Worm (Caenorhabditis elegans): Measurements from ENCODE around the gene R05H5.3.

R05H5.3 gene

ce11 chrII:10197091-10197675, at the start of gene R05H5.3 (continued):
- TF ChIP-seq ztf-18 (tag; optimal IDR thresholded peaks at IDR 0.05): peak; percentile 58
- no peak for TF ChIP-seq mel-28 (tag; optimal IDR thresholded peaks at IDR 0.05; ENCODE audit: borderline replicate concordance)
- no peak for TF ChIP-seq F57C9.4 (tag; optimal IDR thresholded peaks at IDR 0.05)
- TF ChIP-seq sptf-2 (GFP tag; optimal IDR thresholded peaks at IDR 0.05): no peak
- peak; percentile 49; the same call in 1 of the 2 replicates for TF ChIP-seq attf-6 (GFP tag; IDR thresholded peaks at IDR 0.05)
- peak; percentile 64 for TF ChIP-seq egrh-3 (GFP tag; IDR thresholded peaks at IDR 0.05)
- peak; percentile 91 for TF ChIP-seq dpl-1 (GFP tag; optimal IDR thresholded peaks at IDR 0.05)
- TF ChIP-seq rec-8 (tag; optimal IDR thresholded peaks at IDR 0.05): peak in 1 of 2 experiments; percentile 14
- no peak for TF ChIP-seq zfh-2 (GFP tag; conservative IDR thresholded peaks at IDR 0.05)
- TF ChIP-seq D2030.7 (GFP tag; IDR thresholded peaks at IDR 0.05): peak; percentile 96
- peak; percentile 76 for TF ChIP-seq attf-5 (GFP tag; optimal IDR thresholded peaks at IDR 0.05)
- TF ChIP-seq repo-1 (tag; optimal IDR thresholded peaks at IDR 0.05): no peak
- TF ChIP-seq somi-1 (GFP tag; optimal IDR thresholded peaks at IDR 0.05): no peak
- peak; percentile 31; the same call in 1 of the 2 replicates for TF ChIP-seq ekl-4 (GFP tag; IDR thresholded peaks at IDR 0.05)
- TF ChIP-seq madf-10 (tag; optimal IDR thresholded peaks at IDR 0.05): peak; percentile 40
- TF ChIP-seq Y53F4B.3 (GFP tag; IDR thresholded peaks at IDR 0.05): no peak
- no peak for TF ChIP-seq F57A8.1 (GFP tag; optimal IDR thresholded peaks at IDR 0.05)
- no peak for TF ChIP-seq lsy-27 (tag; optimal IDR thresholded peaks at IDR 0.05; ENCODE audit: borderline replicate concordance, insufficient read depth)
- TF ChIP-seq tlf-1 (GFP tag; optimal IDR thresholded peaks at IDR 0.05): peak; percentile 58
- TF ChIP-seq tbp1 (GFP tag; optimal IDR thresholded peaks at IDR 0.05): peak; percentile 57
- TF ChIP-seq B0261.1 (tag; optimal IDR thresholded peaks at IDR 0.05): no peak
- TF ChIP-seq Y79H2A.3 (GFP tag; conservative IDR thresholded peaks at IDR 0.05): peak; percentile 72; the same call in 1 of the 2 replicates
- no peak for TF ChIP-seq lag-1 (GFP tag; IDR thresholded peaks at IDR 0.05)
- peak; percentile 94 for TF ChIP-seq ceh-91 (GFP tag; IDR thresholded peaks at IDR 0.05)
- peak in 1 of 3 experiments; percentile 75 for TF ChIP-seq lin-35 (GFP tag; optimal IDR thresholded peaks at IDR 0.05)
- TF ChIP-seq ztf-25 (GFP tag; IDR thresholded peaks at IDR 0.05): peak; percentile 65; the same call in 1 of the 2 replicates
- TF ChIP-seq xnd-1 (tag; optimal IDR thresholded peaks at IDR 0.05): peak; percentile 81
- peak; percentile 96 for TF ChIP-seq efl-1 (GFP tag; optimal IDR thresholded peaks at IDR 0.05)
- TF ChIP-seq ztf-3 (GFP tag; optimal IDR thresholded peaks at IDR 0.05): no peak
- peak; percentile 37 for TF ChIP-seq snpc-4 (GFP tag; optimal IDR thresholded peaks at IDR 0.05)
- TF ChIP-seq snpc-4 (tag; optimal IDR thresholded peaks at IDR 0.05): no peak
- TF ChIP-seq bed-2 (GFP tag; IDR thresholded peaks at IDR 0.05): peak; percentile 50; the same call in 1 of the 2 replicates
- TF ChIP-seq tbx-9 (tag; optimal IDR thresholded peaks at IDR 0.05; ENCODE audit: borderline replicate concordance): no peak
- peak; percentile 18 for TF ChIP-seq ZK185.1 (tag; optimal IDR thresholded peaks at IDR 0.05; ENCODE audit: poor library complexity, severe bottlenecking)
- peak; percentile 74 for TF ChIP-seq him-1 (tag; optimal IDR thresholded peaks at IDR 0.05)
- no peak for TF ChIP-seq Y53G8AR.9 (GFP tag; conservative IDR thresholded peaks at IDR 0.05)
- TF ChIP-seq F49E8.2 (tag; optimal IDR thresholded peaks at IDR 0.05; ENCODE audit: insufficient read depth): peak; percentile 74
- peak; percentile 92 for TF ChIP-seq unc-130 (GFP tag; optimal IDR thresholded peaks at IDR 0.05)
- no peak for TF ChIP-seq T07F8.4 (tag; optimal IDR thresholded peaks at IDR 0.05)
- TF ChIP-seq hmg-20 (GFP tag; IDR thresholded peaks at IDR 0.05): no peak

Measured in whole organism, young adult.